Worm (Caenorhabditis elegans) whole organism, young adult: ENCODE data around the gene set-17.

Experiments
- B0261.1 ChIP-seq: sonication (generic microtip); optimal IDR thresholded peaks from 2 replicates; lab custom pipeline; 2016; ENCODE audit warnings: mild to moderate bottlenecking, missing genetic modification characterization, moderate library complexity, missing compliant biosample characterization
- C06A6.2 ChIP-seq: fragments of 200-800 bp; sonication (Bioruptor generic); conservative IDR thresholded peaks from 2 replicates; pipeline ENCODE4 v1.3.6; 2022; ENCODE audit warnings: missing genetic modification characterization, missing compliant biosample characterization
- D2030.7 ChIP-seq: fragments of 200-800 bp; sonication (Bioruptor generic); IDR thresholded peaks from 2 replicates; pipeline ENCODE4 v1.3.6; 2022; ENCODE audit warnings: missing genetic modification reagents, missing genetic modification characterization, missing compliant biosample characterization
- F23B12.7 ChIP-seq: sonication (generic microtip); optimal IDR thresholded peaks from 2 replicates; lab custom pipeline; 2017; ENCODE audit warnings: missing genetic modification characterization, mild to moderate bottlenecking, missing compliant biosample characterization, antibody characterized with exemption, moderate library complexity; ENCODE audit not compliant: insufficient read depth
- F37B4.10 ChIP-seq: fragments of 200-800 bp; sonication (Bioruptor generic); IDR thresholded peaks from 2 replicates; pipeline ENCODE4 v1.3.6; 2022; ENCODE audit warnings: missing genetic modification characterization, missing compliant biosample characterization
- F39B2.1 ChIP-seq: fragments of 200-800 bp; sonication (Bioruptor generic); IDR thresholded peaks from 2 replicates; pipeline ENCODE4 v1.3.6; 2022; ENCODE audit warnings: missing genetic modification reagents, missing genetic modification characterization, missing compliant biosample characterization
- F49E8.2 ChIP-seq: sonication (generic microtip); optimal IDR thresholded peaks from 3 replicates; lab custom pipeline; 2017; ENCODE audit warnings: missing genetic modification characterization, mild to moderate bottlenecking, missing compliant biosample characterization, antibody characterized with exemption, moderate library complexity; ENCODE audit not compliant: insufficient read depth
- F55B11.4 ChIP-seq: sonication (generic microtip); optimal IDR thresholded peaks from 2 replicates; lab custom pipeline; 2016; ENCODE audit warnings: missing compliant biosample characterization, missing genetic modification characterization, borderline replicate concordance; ENCODE audit not compliant: insufficient read depth
- F57C9.4 ChIP-seq: sonication (generic microtip); optimal IDR thresholded peaks from 2 replicates; lab custom pipeline; 2017; ENCODE audit warnings: mild to moderate bottlenecking, missing genetic modification characterization, missing compliant biosample characterization
- K11D2.4 ChIP-seq: fragments of 200-800 bp; sonication (Bioruptor generic); IDR thresholded peaks from 2 replicates; pipeline ENCODE4 v1.3.6; 2022; ENCODE audit warnings: missing genetic modification reagents, missing genetic modification characterization, missing compliant biosample characterization
- T07F8.4 ChIP-seq: sonication (generic microtip); optimal IDR thresholded peaks from 2 replicates; lab custom pipeline; 2016; ENCODE audit warnings: mild to moderate bottlenecking, missing genetic modification characterization, moderate library complexity, missing compliant biosample characterization
- Y67H2A.10 ChIP-seq: fragments of 200-800 bp; sonication (Bioruptor generic); conservative IDR thresholded peaks from 2 replicates; pipeline ENCODE4 v1.3.6; 2022; ENCODE audit warnings: missing genetic modification reagents, missing genetic modification characterization, missing compliant biosample characterization
- ama-1 ChIP-seq, 3 experiments: fragments of 150-350 bp in 1 of 3; sonication (generic microtip) in 2 of 3; optimal IDR thresholded peaks; 2 replicates each; lab custom pipeline; 2014 to 2018; ENCODE audit warnings: missing biosample characterization in 2 of 3, missing genetic modification characterization in 2 of 3, missing genetic modification reagents in 2 of 3
- aptf-2 ChIP-seq: fragments of 200-800 bp; sonication (Bioruptor generic); conservative IDR thresholded peaks from 2 replicates; pipeline ENCODE4 v1.3.6; 2022; ENCODE audit warnings: missing genetic modification reagents, missing genetic modification characterization, missing compliant biosample characterization
- atf-7 ChIP-seq: sonication (generic microtip); optimal IDR thresholded peaks from 2 replicates; lab custom pipeline; 2017; ENCODE audit warnings: mild to moderate bottlenecking, missing genetic modification characterization, missing compliant biosample characterization
- attf-6 ChIP-seq: fragments of 200-800 bp; sonication (Bioruptor generic); IDR thresholded peaks from 2 replicates; pipeline ENCODE4 v1.3.6; 2022; ENCODE audit warnings: missing genetic modification reagents, missing genetic modification characterization, missing compliant biosample characterization
- ccch-3 ChIP-seq: fragments of 200-800 bp; sonication (Bioruptor generic); optimal IDR thresholded peaks from 2 replicates; lab custom pipeline; 2018; ENCODE audit warnings: mild to moderate bottlenecking, missing genetic modification characterization, missing compliant biosample characterization
- cebp-1 ChIP-seq, 2 experiments: fragments of 200-800 bp in 1 of 2; sonication (Bioruptor generic) in 1 of 2; sonication (generic microtip) in 1 of 2; IDR thresholded peaks in 1 of 2; optimal IDR thresholded peaks in 1 of 2; 2 replicates each; pipeline versions ENCODE4 v1.3.6 to Lab custom; 2017 to 2022; ENCODE audit warnings: missing compliant biosample characterization in 2 of 2, missing genetic modification characterization in 2 of 2, mild to moderate bottlenecking in 1 of 2, missing genetic modification reagents in 1 of 2, moderate library complexity in 1 of 2
- cebp-2 ChIP-seq: fragments of 200-800 bp; sonication (Bioruptor generic); IDR thresholded peaks from 2 replicates; pipeline ENCODE4 v1.3.6; 2022; ENCODE audit warnings: missing genetic modification characterization, missing compliant biosample characterization
- die-1 ChIP-seq: sonication (generic microtip); optimal IDR thresholded peaks from 2 replicates; lab custom pipeline; 2016; ENCODE audit warnings: missing genotype, mild to moderate bottlenecking, missing genetic modification characterization, missing compliant biosample characterization
- hlh-26 ChIP-seq: fragments of 200-800 bp; sonication (Bioruptor generic); conservative IDR thresholded peaks from 2 replicates; pipeline ENCODE4 v1.3.6; 2022; ENCODE audit warnings: missing genetic modification reagents, missing genetic modification characterization, missing compliant biosample characterization
- hsf-1 ChIP-seq: fragments of 200-800 bp; sonication (Bioruptor generic); IDR thresholded peaks from 2 replicates; pipeline ENCODE4 v1.3.6; 2022; ENCODE audit warnings: missing genetic modification reagents, missing genetic modification characterization, missing compliant biosample characterization
- lag-1 ChIP-seq: fragments of 200-800 bp; sonication (Bioruptor generic); IDR thresholded peaks from 2 replicates; pipeline ENCODE4 v1.3.6; 2022; ENCODE audit warnings: missing genetic modification reagents, missing genetic modification characterization, missing compliant biosample characterization
- let-526 ChIP-seq: fragments of 200-800 bp; sonication (Bioruptor generic); IDR thresholded peaks from 2 replicates; pipeline ENCODE4 v1.3.6; 2022; ENCODE audit warnings: missing genetic modification reagents, missing genetic modification characterization, missing compliant biosample characterization
- let-607 ChIP-seq, 2 experiments: fragments of 200-800 bp in 1 of 2; sonication (Bioruptor generic) in 1 of 2; sonication (generic microtip) in 1 of 2; optimal IDR thresholded peaks; 2 replicates each; lab custom pipeline; 2016 to 2018; ENCODE audit warnings: mild to moderate bottlenecking in 2 of 2, missing compliant biosample characterization in 2 of 2, missing genetic modification characterization in 2 of 2, moderate library complexity in 2 of 2, missing genotype in 1 of 2
- lir-1 ChIP-seq: fragments of 200-800 bp; sonication (Bioruptor generic); conservative IDR thresholded peaks from 2 replicates; pipeline ENCODE4 v1.3.6; 2022; ENCODE audit warnings: missing genetic modification reagents, missing genetic modification characterization, missing compliant biosample characterization
- madf-3 ChIP-seq: fragments of 200-800 bp; sonication (Bioruptor generic); IDR thresholded peaks from 2 replicates; pipeline ENCODE4 v1.3.6; 2022; ENCODE audit warnings: missing genetic modification reagents, missing genetic modification characterization, missing compliant biosample characterization
- mcd-1 ChIP-seq: fragments of 200-800 bp; sonication (Bioruptor generic); IDR thresholded peaks from 2 replicates; pipeline ENCODE4 v1.3.6; 2022; ENCODE audit warnings: missing genetic modification reagents, missing genetic modification characterization, missing compliant biosample characterization
- mxl-1 ChIP-seq: sonication (generic microtip); optimal IDR thresholded peaks from 2 replicates; lab custom pipeline; 2016; ENCODE audit warnings: missing genetic modification characterization, missing compliant biosample characterization
- nfya-1 ChIP-seq: sonication (generic microtip); optimal IDR thresholded peaks from 2 replicates; lab custom pipeline; 2017; ENCODE audit warnings: antibody characterized with exemption, missing compliant biosample characterization, missing genetic modification characterization, borderline replicate concordance; ENCODE audit not compliant: insufficient read depth
- nhr-27 ChIP-seq: fragments of 200-800 bp; sonication (Bioruptor generic); optimal IDR thresholded peaks from 2 replicates; lab custom pipeline; 2018; ENCODE audit warnings: mild to moderate bottlenecking, missing genetic modification characterization, moderate library complexity, missing compliant biosample characterization
- nhr-80 ChIP-seq: sonication (generic microtip); optimal IDR thresholded peaks from 2 replicates; lab custom pipeline; 2016; ENCODE audit warnings: missing genetic modification characterization, missing compliant biosample characterization
- pbrm-1 ChIP-seq: fragments of 200-800 bp; sonication (Bioruptor generic); IDR thresholded peaks from 2 replicates; pipeline ENCODE4 v1.3.6; 2022; ENCODE audit warnings: missing genetic modification reagents, missing genetic modification characterization, missing compliant biosample characterization
- pha-4 ChIP-seq: fragments of 150-350 bp; sonication (generic microtip); optimal IDR thresholded peaks from 2 replicates; lab custom pipeline; 2014; ENCODE audit warnings: missing biosample characterization, missing genetic modification reagents, missing genetic modification characterization
- rcor-1 ChIP-seq: fragments of 200-800 bp; sonication (Bioruptor generic); IDR thresholded peaks from 2 replicates; pipeline ENCODE4 v1.3.6; 2022; ENCODE audit warnings: missing genetic modification reagents, missing genetic modification characterization, missing compliant biosample characterization
- repo-1 ChIP-seq: sonication (generic microtip); optimal IDR thresholded peaks from 2 replicates; lab custom pipeline; 2017; ENCODE audit warnings: mild to moderate bottlenecking, missing genetic modification characterization, missing compliant biosample characterization
- rpc-1 ChIP-seq, 2 experiments: fragments of 150-350 bp in 1 of 2; sonication (generic microtip) in 1 of 2; optimal IDR thresholded peaks; 2 replicates each; lab custom pipeline; 2014 to 2018; ENCODE audit warnings: missing biosample characterization in 1 of 2, missing genetic modification characterization in 1 of 2, missing genetic modification reagents in 1 of 2, missing genotype in 1 of 2
- somi-1 ChIP-seq: fragments of 200-800 bp; sonication (Bioruptor generic); optimal IDR thresholded peaks from 2 replicates; lab custom pipeline; 2018; ENCODE audit warnings: mild to moderate bottlenecking, missing genetic modification characterization, missing compliant biosample characterization
- tlf-1 ChIP-seq: fragments of 200-800 bp; sonication (Bioruptor generic); optimal IDR thresholded peaks from 2 replicates; lab custom pipeline; 2018; ENCODE audit warnings: mild to moderate bottlenecking, missing genetic modification characterization, missing compliant biosample characterization
- unc-130 ChIP-seq: sonication (generic microtip); optimal IDR thresholded peaks from 2 replicates; lab custom pipeline; 2016; ENCODE audit warnings: missing genetic modification reagents, missing genetic modification characterization, missing compliant biosample characterization
- ztf-25 ChIP-seq: fragments of 200-800 bp; sonication (Bioruptor generic); IDR thresholded peaks from 2 replicates; pipeline ENCODE4 v1.3.6; 2022; ENCODE audit warnings: missing genetic modification reagents, missing genetic modification characterization, missing compliant biosample characterization
- ztf-26 ChIP-seq: sonication (generic microtip); optimal IDR thresholded peaks from 2 replicates; lab custom pipeline; 2017; ENCODE audit warnings: missing genetic modification characterization, missing compliant biosample characterization
- ztf-28 ChIP-seq: fragments of 200-800 bp; sonication (Bioruptor generic); IDR thresholded peaks from 2 replicates; pipeline ENCODE4 v1.3.6; 2022; ENCODE audit warnings: missing genetic modification reagents, missing genetic modification characterization, missing compliant biosample characterization
- ztf-6 ChIP-seq: fragments of 200-800 bp; sonication (Bioruptor generic); IDR thresholded peaks from 2 replicates; pipeline ENCODE4 v1.3.6; 2022; ENCODE audit warnings: missing genetic modification reagents, missing genetic modification characterization, missing compliant biosample characterization

Gene set-17

DNA sequence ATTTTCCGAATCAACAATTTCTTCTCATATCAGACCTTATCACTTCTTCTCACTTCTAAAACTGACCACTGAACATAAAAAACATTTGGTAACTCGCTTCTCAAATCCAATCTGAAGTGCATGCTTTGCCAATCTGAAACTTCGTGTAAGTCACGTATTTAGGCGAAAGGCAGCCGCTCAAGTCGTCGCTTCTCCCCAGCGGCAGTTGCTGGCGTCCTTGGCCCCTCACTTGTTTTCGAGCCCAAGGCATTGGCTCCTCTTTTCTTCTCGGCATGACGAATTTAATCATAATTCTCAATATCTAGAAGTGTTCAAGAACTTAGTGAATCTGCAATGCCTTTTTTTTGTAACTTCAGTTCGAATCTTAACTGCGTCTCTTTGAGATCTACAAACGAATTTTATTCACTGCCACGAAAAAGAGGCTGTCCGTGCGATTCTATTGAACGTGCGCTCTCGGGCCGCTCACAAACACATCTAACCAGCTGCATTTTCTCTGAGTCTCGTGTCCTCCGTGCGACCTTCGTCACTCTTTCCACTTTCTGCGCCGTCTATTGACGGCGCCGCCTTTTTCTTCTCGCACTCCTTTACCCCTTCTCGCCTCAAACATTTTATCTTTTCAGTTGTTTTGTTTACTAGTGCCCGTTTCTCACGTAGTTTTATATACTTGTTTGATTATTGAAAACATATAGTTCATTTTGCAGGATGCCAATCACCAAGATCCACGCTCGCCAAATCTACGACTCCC lies 8.7 kb downstream of the set-17 start (continued):
- peak in 1 of 2 experiments; percentile 19 for TF ChIP-seq let-607 (tag; optimal IDR thresholded peaks at IDR 0.05; lab: Kevin White, UChicago)
- TF ChIP-seq, all 124 proteins: peak for 10

- TF ChIP-seq nfya-1 (tag; lab: Kevin White, UChicago) (no peak), B0261.1 (tag; lab: Kevin White, UChicago) (no peak), Y67H2A.10 (no peak), F57C9.4 (tag; lab: Kevin White, UChicago) (no peak), attf-6 (GFP tag; lab: Robert Waterston, UW) (0 out of 2 replicates have a peak, but pooled peaks have one; percentile 30), F37B4.10 (GFP tag; lab: Robert Waterston, UW) (no peak), F23B12.7 (tag; lab: Kevin White, UChicago) (no peak), mcd-1 (GFP tag; lab: Robert Waterston, UW) (peak; percentile 18; the same call in 1 of the 2 replicates), lag-1 (GFP tag; lab: Robert Waterston, UW) (no peak), ztf-25 (GFP tag; lab: Robert Waterston, UW) (no peak), ccch-3 (GFP tag; lab: Kevin White, UChicago) (no peak), pha-4 (tag; lab: Kevin White, UChicago) (no peak), aptf-2 (GFP tag; lab: Robert Waterston, UW) (no peak), K11D2.4 (GFP tag; lab: Robert Waterston, UW) (0 out of 2 replicates have a peak, but pooled peaks have one; percentile 14), let-526 (GFP tag; lab: Robert Waterston, UW) (no peak), die-1 (no peak), rpc-1 (optimal IDR thresholded peaks at IDR 0.05; lab: Kevin White, UChicago) (no peak), rpc-1 (tag; optimal IDR thresholded peaks at IDR 0.05; lab: Kevin White, UChicago) (no peak), atf-7 (no peak), tlf-1 (GFP tag; lab: Kevin White, UChicago) (peak; percentile 10), nhr-27 (tag; lab: Kevin White, UChicago) (no peak), cebp-2 (GFP tag; lab: Robert Waterston, UW) (no peak), rcor-1 (no peak), F55B11.4 (tag; lab: Kevin White, UChicago) (no peak), somi-1 (GFP tag; lab: Kevin White, UChicago) (no peak), mxl-1 (tag; lab: Kevin White, UChicago) (no peak), T07F8.4 (tag; lab: Kevin White, UChicago) (no peak), cebp-1 (GFP tag; IDR thresholded peaks at IDR 0.05; lab: Robert Waterston, UW) (no peak), cebp-1 (tag; optimal IDR thresholded peaks at IDR 0.05; lab: Kevin White, UChicago) (peak; percentile 12), repo-1 (no peak), ztf-6 (no peak), ztf-26 (tag; lab: Kevin White, UChicago) (no peak), madf-3 (GFP tag; lab: Robert Waterston, UW) (no peak; the same call in 1 of the 2 replicates), hlh-26 (GFP tag; lab: Robert Waterston, UW) (no peak), nhr-80 (no peak), ama-1 (optimal IDR thresholded peaks at IDR 0.05; lab: Kevin White, UChicago) (no peak), ama-1 (GFP tag; optimal IDR thresholded peaks at IDR 0.05; lab: Kevin White, UChicago) (no peak), pbrm-1 (0 out of 2 replicates have a peak, but pooled peaks have one; percentile 19), hsf-1 (GFP tag; lab: Robert Waterston, UW) (peak; percentile 63), D2030.7 (GFP tag; lab: Robert Waterston, UW) (peak; percentile 65; the same call in 1 of the 2 replicates), ztf-28 (GFP tag; lab: Robert Waterston, UW) (no peak), C06A6.2 (GFP tag; lab: Robert Waterston, UW) (no peak), F49E8.2 (tag; lab: Kevin White, UChicago) (peak; percentile 22), lir-1 (no peak), F39B2.1 (GFP tag; lab: Robert Waterston, UW) (no peak), unc-130 (GFP tag; lab: Kevin White, UChicago) (peak; percentile 45)
Observed at ce11 chrII:8930763-8931162, 9.5 kb downstream of the set-17 start, which contains the start of gene enol-1. TSS of gene enol-1 (plus strand) at chrII:8930997.
